Comparison of ENCODE assay signal across 5 worm cellular contexts in the genomic region with DNA sequence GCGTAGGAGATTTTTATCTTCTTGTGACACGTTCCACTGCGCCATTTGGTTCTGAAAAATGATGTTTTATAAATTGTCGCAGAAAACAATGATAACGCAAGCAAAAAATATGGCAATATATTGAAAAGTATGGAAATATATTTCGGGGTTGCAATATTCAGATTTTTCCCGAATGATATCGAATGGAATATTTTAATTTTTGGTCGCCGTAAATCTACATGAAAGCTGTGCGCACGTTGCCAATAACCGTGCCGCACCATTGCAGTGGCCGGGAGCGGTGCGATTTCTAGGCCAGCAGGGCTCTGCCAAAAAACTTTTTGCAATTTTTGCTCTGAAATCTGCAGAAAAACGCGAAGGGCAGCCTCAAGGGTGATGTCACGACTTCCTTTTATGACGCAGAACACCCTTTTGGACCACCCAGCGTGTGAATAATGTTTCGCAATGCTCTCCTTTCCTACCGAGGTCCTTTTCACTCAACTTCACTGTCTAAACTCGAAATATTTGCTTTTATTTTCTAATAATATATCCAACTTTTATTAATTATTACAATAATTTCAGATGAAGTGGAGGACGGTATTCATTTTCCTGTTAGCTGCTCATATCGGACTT.
TF ChIP-seq lines count a peak whose summit lies in the region.

A gene (minus strand): TSS at position 51 of the 609 bp plus-strand sequence.
A gene (plus strand): TSS at position 559 of the 609 bp plus-strand sequence.

TF ChIP-seq in whole organism, L1 larva, 84 proteins besides CTCF, POLR2A, EP300 and RAD21 (continues in another document):
- TF ChIP-seq ceh-90 (tag; optimal IDR thresholded peaks at IDR 0.05; lab: Kevin White, UChicago) (peak; percentile 85), isw-1 (GFP tag; IDR thresholded peaks at IDR 0.05; lab: Robert Waterston, UW) (peak; percentile 87), ztf-4 (tag; optimal IDR thresholded peaks at IDR 0.05; lab: Kevin White, UChicago) (no peak), dpl-1 (GFP tag; optimal IDR thresholded peaks at IDR 0.05; lab: Kevin White, UChicago) (peak; percentile 61 to 76 (median 74)), rnt-1 (tag; optimal IDR thresholded peaks at IDR 0.05; lab: Kevin White, UChicago) (peak; percentile 99), elt-3 (tag; optimal IDR thresholded peaks at IDR 0.05; lab: Kevin White, UChicago) (peak in 2 of 6 experiments; percentile 16 to 29), egl-27 (tag; optimal IDR thresholded peaks at IDR 0.05; lab: Kevin White, UChicago) (no peak), lir-3 (tag; optimal IDR thresholded peaks at IDR 0.05; lab: Kevin White, UChicago; ENCODE audit: poor library complexity) (peak; percentile 95), jun-1 (tag; optimal IDR thresholded peaks at IDR 0.05; lab: Kevin White, UChicago) (peak; percentile 69), C34B4.2 (tag; optimal IDR thresholded peaks at IDR 0.05; lab: Kevin White, UChicago) (no peak), Y116A8C.19 (tag; optimal IDR thresholded peaks at IDR 0.05; lab: Kevin White, UChicago; ENCODE audit: borderline replicate concordance) (peak; percentile 29), fkh-8 (tag; optimal IDR thresholded peaks at IDR 0.05; lab: Kevin White, UChicago) (peak; percentile 92), C04F5.9 (tag; optimal IDR thresholded peaks at IDR 0.05; lab: Kevin White, UChicago) (peak; percentile 60), nhr-20 (tag; optimal IDR thresholded peaks at IDR 0.05; lab: Kevin White, UChicago) (peak; percentile 86), lin-39 (tag; optimal IDR thresholded peaks at IDR 0.05; lab: Kevin White, UChicago) (peak; percentile 55), C16A3.4 (tag; optimal IDR thresholded peaks at IDR 0.05; lab: Kevin White, UChicago) (peak; percentile 89)

TF ChIP-seq in whole organism, L3 larva, 47 proteins besides CTCF, POLR2A, EP300 and RAD21 (continues in another document):
- TF ChIP-seq jun-1 (tag; optimal IDR thresholded peaks at IDR 0.05; lab: Kevin White, UChicago) (peak; percentile 35), nhr-25 (tag; optimal IDR thresholded peaks at IDR 0.05; lab: Kevin White, UChicago) (peak; percentile 70), nfya-1 (tag; optimal IDR thresholded peaks at IDR 0.05; lab: Kevin White, UChicago; ENCODE audit: insufficient read depth) (peak; percentile 79), ztf-11 (tag; optimal IDR thresholded peaks at IDR 0.05; lab: Kevin White, UChicago) (no peak), eor-1 (tag; optimal IDR thresholded peaks at IDR 0.05; lab: Kevin White, UChicago) (no peak), egl-5 (tag; optimal IDR thresholded peaks at IDR 0.05; lab: Kevin White, UChicago) (peak; percentile 51), ceh-28 (tag; optimal IDR thresholded peaks at IDR 0.05; lab: Kevin White, UChicago) (peak; percentile 70), pqm-1 (tag; optimal IDR thresholded peaks at IDR 0.05; lab: Kevin White, UChicago) (peak; percentile 39), ztf-4 (tag; optimal IDR thresholded peaks at IDR 0.05; lab: Kevin White, UChicago) (no peak), nhr-43 (tag; optimal IDR thresholded peaks at IDR 0.05; lab: Kevin White, UChicago; ENCODE audit: poor library complexity, severe bottlenecking) (peak; percentile 88), elt-1 (tag; optimal IDR thresholded peaks at IDR 0.05; lab: Kevin White, UChicago) (no peak), ceh-9 (tag; optimal IDR thresholded peaks at IDR 0.05; lab: Kevin White, UChicago) (no peak), lin-39 (tag; optimal IDR thresholded peaks at IDR 0.05; lab: Kevin White, UChicago) (peak; percentile 80), pha-4 (tag; optimal IDR thresholded peaks at IDR 0.05; lab: Kevin White, UChicago) (peak; percentile 75), tbx-2 (tag; optimal IDR thresholded peaks at IDR 0.05; lab: Kevin White, UChicago) (peak; percentile 17), egl-27 (tag; optimal IDR thresholded peaks at IDR 0.05; lab: Kevin White, UChicago) (no peak), fkh-2 (tag; optimal IDR thresholded peaks at IDR 0.05; lab: Kevin White, UChicago) (no peak)

TF ChIP-seq in whole organism, early embryonic, 17 proteins besides CTCF, POLR2A, EP300 and RAD21:
- TF ChIP-seq hmg-4 (GFP tag; optimal IDR thresholded peaks at IDR 0.05; lab: Kevin White, UChicago) (peak; percentile 74), flt-1 (GFP tag; IDR thresholded peaks at IDR 0.05; lab: Robert Waterston, UW) (0 out of 2 replicates have a peak, but pooled peaks have one; percentile 11), tbx-11 (GFP tag; IDR thresholded peaks at IDR 0.05; lab: Robert Waterston, UW) (0 out of 2 replicates have a peak, but pooled peaks have one; percentile 42), tbx-37 (GFP tag; conservative IDR thresholded peaks at IDR 0.05; lab: Robert Waterston, UW) (peak; percentile 79), hnd-1 (tag; optimal IDR thresholded peaks at IDR 0.05; lab: Kevin White, UChicago) (no peak), B0310.2 (tag; optimal IDR thresholded peaks at IDR 0.05; lab: Kevin White, UChicago) (no peak), scrt-1 (GFP tag; IDR thresholded peaks at IDR 0.05; lab: Robert Waterston, UW) (no peak), sea-1 (GFP tag; conservative IDR thresholded peaks at IDR 0.05; lab: Robert Waterston, UW) (0 out of 2 replicates have a peak, but pooled peaks have one; percentile 23), hmbx-1 (tag; optimal IDR thresholded peaks at IDR 0.05; lab: Kevin White, UChicago) (no peak), tra-4 (tag; optimal IDR thresholded peaks at IDR 0.05; lab: Kevin White, UChicago) (no peak), aly-1 (tag; optimal IDR thresholded peaks at IDR 0.05; lab: Kevin White, UChicago) (no peak), F13C5.2 (tag; optimal IDR thresholded peaks at IDR 0.05; lab: Kevin White, UChicago) (peak; percentile 61), ceh-13 (GFP tag; optimal IDR thresholded peaks at IDR 0.05; lab: Kevin White, UChicago) (peak; percentile 21), pes-1 (GFP tag; IDR thresholded peaks at IDR 0.05; lab: Robert Waterston, UW) (peak; percentile 74), ets-7 (tag; optimal IDR thresholded peaks at IDR 0.05; lab: Kevin White, UChicago) (peak; percentile 23), ceh-36 (tag; optimal IDR thresholded peaks at IDR 0.05; lab: Kevin White, UChicago) (no peak)

TF ChIP-seq in whole organism, midembryonic, 9 proteins besides CTCF, POLR2A, EP300 and RAD21:
- TF ChIP-seq T22C8.4 (GFP tag; IDR thresholded peaks at IDR 0.05; lab: Robert Waterston, UW) (no peak; the same call in 1 of the 2 replicates), cog-1 (tag; optimal IDR thresholded peaks at IDR 0.05; lab: Kevin White, UChicago) (peak; percentile 44), ztf-23 (GFP tag; IDR thresholded peaks at IDR 0.05; lab: Robert Waterston, UW) (peak; percentile 84), ztf-29 (GFP tag; IDR thresholded peaks at IDR 0.05; lab: Robert Waterston, UW) (no peak), flt-1 (GFP tag; IDR thresholded peaks at IDR 0.05; lab: Robert Waterston, UW) (peak; percentile 81), med-1 (GFP tag; optimal IDR thresholded peaks at IDR 0.05; lab: Kevin White, UChicago; ENCODE audit: insufficient read depth) (peak; percentile 10), klf-2 (GFP tag; conservative IDR thresholded peaks at IDR 0.05; lab: Robert Waterston, UW) (peak; percentile 64; the same call in 1 of the 2 replicates)

TF ChIP-seq in whole organism, young adult, 124 proteins besides CTCF, POLR2A, EP300 and RAD21 (continues in another document):
- TF ChIP-seq attf-3 (GFP tag; conservative IDR thresholded peaks at IDR 0.05; lab: Robert Waterston, UW) (peak; percentile 50; the same call in 1 of the 2 replicates), T07F8.4 (tag; optimal IDR thresholded peaks at IDR 0.05; lab: Kevin White, UChicago) (no peak), F37B4.10 (GFP tag; IDR thresholded peaks at IDR 0.05; lab: Robert Waterston, UW) (no peak), lag-1 (GFP tag; IDR thresholded peaks at IDR 0.05; lab: Robert Waterston, UW) (no peak), Y53G8AR.9 (GFP tag; conservative IDR thresholded peaks at IDR 0.05; lab: Robert Waterston, UW) (0 out of 2 replicates have a peak, but pooled peaks have one; percentile 29), Y53F4B.3 (GFP tag; IDR thresholded peaks at IDR 0.05; lab: Robert Waterston, UW) (no peak), mxl-1 (tag; optimal IDR thresholded peaks at IDR 0.05; lab: Kevin White, UChicago) (peak; percentile 23), F22D6.2 (tag; optimal IDR thresholded peaks at IDR 0.05; lab: Kevin White, UChicago) (no peak), mel-28 (tag; optimal IDR thresholded peaks at IDR 0.05; lab: Kevin White, UChicago; ENCODE audit: borderline replicate concordance) (no peak), ccch-3 (GFP tag; optimal IDR thresholded peaks at IDR 0.05; lab: Kevin White, UChicago) (peak; percentile 74), nfya-1 (tag; optimal IDR thresholded peaks at IDR 0.05; lab: Kevin White, UChicago; ENCODE audit: borderline replicate concordance, insufficient read depth) (no peak), lin-40 (tag; optimal IDR thresholded peaks at IDR 0.05; lab: Kevin White, UChicago) (peak; percentile 65), somi-1 (GFP tag; optimal IDR thresholded peaks at IDR 0.05; lab: Kevin White, UChicago) (peak; percentile 39), mes-4 (tag; optimal IDR thresholded peaks at IDR 0.05; lab: Kevin White, UChicago) (no peak), madf-10 (tag; optimal IDR thresholded peaks at IDR 0.05; lab: Kevin White, UChicago) (peak; percentile 61), sptf-2 (GFP tag; optimal IDR thresholded peaks at IDR 0.05; lab: Kevin White, UChicago) (peak; percentile 63), D2030.7 (GFP tag; IDR thresholded peaks at IDR 0.05; lab: Robert Waterston, UW) (peak; percentile 79), rec-8 (tag; optimal IDR thresholded peaks at IDR 0.05; lab: Kevin White, UChicago) (peak in 1 of 2 experiments; percentile 60), nfya-2 (GFP tag; IDR thresholded peaks at IDR 0.05; lab: Robert Waterston, UW) (no peak), him-1 (tag; optimal IDR thresholded peaks at IDR 0.05; lab: Kevin White, UChicago) (no peak), ceh-58 (GFP tag; IDR thresholded peaks at IDR 0.05; lab: Robert Waterston, UW) (no peak), nhr-120 (GFP tag; IDR thresholded peaks at IDR 0.05; lab: Robert Waterston, UW) (no peak), aptf-3 (GFP tag; IDR thresholded peaks at IDR 0.05; lab: Robert Waterston, UW) (no peak), nhr-80 (tag; optimal IDR thresholded peaks at IDR 0.05; lab: Kevin White, UChicago) (peak; percentile 67), sdz-38 (tag; optimal IDR thresholded peaks at IDR 0.05; lab: Kevin White, UChicago) (no peak), snpc-4 (GFP tag; optimal IDR thresholded peaks at IDR 0.05; lab: Kevin White, UChicago) (peak; percentile 29), snpc-4 (tag; optimal IDR thresholded peaks at IDR 0.05; lab: Kevin White, UChicago) (peak in 3 of 4 experiments; percentile 44 to 66 (median 63)), ets-4 (GFP tag; optimal IDR thresholded peaks at IDR 0.05; lab: Kevin White, UChicago) (peak; percentile 65), B0019.2 (GFP tag; conservative IDR thresholded peaks at IDR 0.05; lab: Robert Waterston, UW) (peak; percentile 77; the same call in 1 of the 2 replicates), Y95B8A.8 (GFP tag; IDR thresholded peaks at IDR 0.05; lab: Robert Waterston, UW) (0 out of 2 replicates have a peak, but pooled peaks have one; percentile 48), snpc-3.4 (tag; optimal IDR thresholded peaks at IDR 0.05; lab: Kevin White, UChicago) (no peak)
